Worm (Caenorhabditis elegans) whole organism, mixed stage, embryonic: ENCODE measurements around the gene F41G4.13.

Source experiments
- M03D4.4 ChIP-seq: sonication (generic microtip); optimal IDR thresholded peaks from 2 replicates; lab custom pipeline; 2017; ENCODE audit warnings: mild to moderate bottlenecking, missing genetic modification characterization, missing compliant biosample characterization
- bed-3 ChIP-seq: fragments of 200-800 bp; sonication (Bioruptor generic); optimal IDR thresholded peaks from 3 replicates; lab custom pipeline; 2018; ENCODE audit warnings: mild to moderate bottlenecking, missing genetic modification characterization, moderate library complexity, missing compliant biosample characterization
- blmp-1 ChIP-seq: fragments of 150-350 bp; optimal IDR thresholded peaks from 2 replicates; lab custom pipeline; 2014; ENCODE audit warnings: missing biosample characterization, missing genetic modification characterization
- ceh-39 ChIP-seq: fragments of 150-350 bp; optimal IDR thresholded peaks from 2 replicates; lab custom pipeline; 2014; ENCODE audit warnings: missing biosample characterization, missing genetic modification characterization
- ceh-43 ChIP-seq: fragments of 200-800 bp; sonication (Bioruptor generic); optimal IDR thresholded peaks from 2 replicates; lab custom pipeline; 2018; ENCODE audit warnings: mild to moderate bottlenecking, missing genetic modification characterization, moderate library complexity, missing compliant biosample characterization
- ceh-83 ChIP-seq: fragments of 200-800 bp; sonication (Bioruptor generic); optimal IDR thresholded peaks from 2 replicates; lab custom pipeline; 2018; ENCODE audit warnings: mild to moderate bottlenecking, missing genetic modification characterization, missing compliant biosample characterization
- ces-1 ChIP-seq: fragments of 150-350 bp; optimal IDR thresholded peaks from 2 replicates; lab custom pipeline; 2014; ENCODE audit warnings: missing biosample characterization, missing genetic modification reagents, missing genetic modification characterization
- cnd-1 ChIP-seq: fragments of 200-800 bp; sonication (Bioruptor generic); optimal IDR thresholded peaks from 2 replicates; lab custom pipeline; 2018; ENCODE audit warnings: mild to moderate bottlenecking, missing genetic modification characterization, missing compliant biosample characterization
- elt-1 ChIP-seq: sonication (generic microtip); optimal IDR thresholded peaks from 2 replicates; lab custom pipeline; 2017; ENCODE audit warnings: missing genetic modification characterization, mild to moderate bottlenecking, missing compliant biosample characterization, antibody characterized with exemption, moderate library complexity, borderline replicate concordance; ENCODE audit not compliant: insufficient read depth
- elt-3 ChIP-seq: fragments of 150-350 bp; optimal IDR thresholded peaks from 2 replicates; lab custom pipeline; 2014; ENCODE audit warnings: missing biosample characterization, missing genetic modification characterization
- flh-1 ChIP-seq: fragments of 200-800 bp; sonication (Bioruptor generic); optimal IDR thresholded peaks from 2 replicates; lab custom pipeline; 2018; ENCODE audit warnings: mild to moderate bottlenecking, missing genetic modification characterization, moderate library complexity, missing compliant biosample characterization
- ham-2 ChIP-seq: fragments of 200-800 bp; sonication (Bioruptor generic); optimal IDR thresholded peaks from 2 replicates; lab custom pipeline; 2018; ENCODE audit warnings: mild to moderate bottlenecking, missing genetic modification characterization, missing compliant biosample characterization
- hlh-1 ChIP-seq: fragments of 150-350 bp; optimal IDR thresholded peaks from 2 replicates; lab custom pipeline; 2014; ENCODE audit warnings: missing biosample characterization, missing genetic modification reagents, missing genetic modification characterization
- lin-13 ChIP-seq: fragments of 150-350 bp; optimal IDR thresholded peaks from 2 replicates; lab custom pipeline; 2014; ENCODE audit warnings: missing biosample characterization, missing genetic modification characterization
- lin-32 ChIP-seq: fragments of 200-800 bp; sonication (Bioruptor generic); optimal IDR thresholded peaks from 2 replicates; lab custom pipeline; 2018; ENCODE audit warnings: mild to moderate bottlenecking, missing genetic modification characterization, missing compliant biosample characterization
- lsy-2 ChIP-seq: fragments of 150-350 bp; optimal IDR thresholded peaks from 2 replicates; lab custom pipeline; 2014; ENCODE audit warnings: missing biosample characterization, missing genetic modification characterization
- mab-5 ChIP-seq: fragments of 150-350 bp; optimal IDR thresholded peaks from 2 replicates; lab custom pipeline; 2014; ENCODE audit warnings: missing biosample characterization, missing genetic modification characterization
- mep-1 ChIP-seq: fragments of 150-350 bp; optimal IDR thresholded peaks from 2 replicates; lab custom pipeline; 2017; ENCODE audit warnings: missing biosample characterization, missing genetic modification reagents, missing genetic modification characterization, inconsistent platforms
- mls-2 ChIP-seq: sonication (generic microtip); optimal IDR thresholded peaks from 2 replicates; lab custom pipeline; 2016; ENCODE audit warnings: mild to moderate bottlenecking, missing genetic modification characterization, moderate library complexity, missing compliant biosample characterization
- nhr-12 ChIP-seq: fragments of 150-350 bp; optimal IDR thresholded peaks from 2 replicates; lab custom pipeline; 2014; ENCODE audit warnings: missing biosample characterization, missing genetic modification characterization
- nhr-2 ChIP-seq: fragments of 150-350 bp; optimal IDR thresholded peaks from 2 replicates; lab custom pipeline; 2014; ENCODE audit warnings: missing biosample characterization, missing genetic modification characterization
- nhr-76 ChIP-seq: sonication (generic microtip); optimal IDR thresholded peaks from 2 replicates; lab custom pipeline; 2017; ENCODE audit warnings: missing biosample characterization, missing genetic modification characterization
- pha-4 ChIP-seq: fragments of 150-350 bp; optimal IDR thresholded peaks from 2 replicates; lab custom pipeline; 2018; ENCODE audit warnings: missing biosample characterization, missing genetic modification reagents, missing genetic modification characterization
- sem-2 ChIP-seq: fragments of 200-800 bp; sonication (Bioruptor generic); optimal IDR thresholded peaks from 2 replicates; lab custom pipeline; 2018; ENCODE audit warnings: mild to moderate bottlenecking, missing genetic modification characterization, missing compliant biosample characterization
- snpc-4 ChIP-seq: fragments of 150-350 bp; optimal IDR thresholded peaks from 2 replicates; lab custom pipeline; 2014; ENCODE audit warnings: missing biosample characterization, missing genetic modification characterization
- sptf-1 ChIP-seq: sonication (generic microtip); optimal IDR thresholded peaks from 2 replicates; lab custom pipeline; 2017; ENCODE audit warnings: mild to moderate bottlenecking, missing genetic modification characterization, moderate library complexity, missing compliant biosample characterization
- tbx-8 ChIP-seq: fragments of 200-800 bp; sonication (Bioruptor generic); optimal IDR thresholded peaks from 2 replicates; lab custom pipeline; 2018; ENCODE audit warnings: mild to moderate bottlenecking, missing genetic modification characterization, moderate library complexity, missing compliant biosample characterization
- unc-120 ChIP-seq: sonication (generic microtip); optimal IDR thresholded peaks from 2 replicates; lab custom pipeline; 2017; ENCODE audit warnings: missing genetic modification characterization, missing compliant biosample characterization; ENCODE audit not compliant: poor library complexity, severe bottlenecking
- unc-39 ChIP-seq: fragments of 150-350 bp; optimal IDR thresholded peaks from 2 replicates; lab custom pipeline; 2014; ENCODE audit warnings: missing biosample characterization, missing genetic modification characterization
- unc-62 ChIP-seq: fragments of 150-350 bp; optimal IDR thresholded peaks from 2 replicates; lab custom pipeline; 2014; ENCODE audit warnings: missing biosample characterization, missing genetic modification reagents, missing genetic modification characterization
- zip-8 ChIP-seq: fragments of 150-350 bp; optimal IDR thresholded peaks from 2 replicates; lab custom pipeline; 2014; ENCODE audit warnings: missing biosample characterization, missing genetic modification characterization
- ztf-11 ChIP-seq: fragments of 150-350 bp; optimal IDR thresholded peaks from 2 replicates; lab custom pipeline; 2014; ENCODE audit warnings: missing biosample characterization, missing genetic modification characterization

The F41G4.13 gene

DNA sequence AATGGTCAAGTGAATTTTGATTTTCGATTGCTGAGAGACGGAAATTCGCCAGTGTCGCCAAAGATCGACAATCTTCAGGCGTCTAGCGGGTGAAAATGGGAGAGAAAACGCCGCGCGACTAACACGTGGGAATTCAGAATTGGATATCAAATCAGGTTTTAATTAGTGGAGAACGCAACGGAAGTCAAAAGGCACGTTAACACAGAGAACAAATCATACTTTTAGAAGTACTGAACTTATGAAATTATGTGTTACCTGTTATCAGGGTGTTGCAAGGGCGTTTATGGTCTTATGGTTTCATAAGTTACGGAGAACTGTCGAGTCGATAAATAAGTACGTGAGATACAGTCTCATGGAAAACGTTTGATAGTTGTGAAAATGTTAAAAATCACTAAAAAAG is 36.8 kb upstream of the F41G4.13 start:
- TF ChIP-seq sptf-1: no peak
- TF ChIP-seq unc-120: no peak
- no peak for TF ChIP-seq ztf-11 (tag; lab: Kevin White, UChicago)
- no peak for TF ChIP-seq pha-4
- TF ChIP-seq hlh-1 (tag; lab: Kevin White, UChicago): no peak
- no peak for TF ChIP-seq unc-62
- no peak for TF ChIP-seq unc-39 (tag; lab: Kevin White, UChicago)
- no peak for TF ChIP-seq lin-13 (tag; lab: Kevin White, UChicago)
- no peak for TF ChIP-seq blmp-1 (tag; lab: Kevin White, UChicago)
- no peak for TF ChIP-seq M03D4.4
- TF ChIP-seq zip-8 (tag; lab: Kevin White, UChicago): no peak

DNA sequence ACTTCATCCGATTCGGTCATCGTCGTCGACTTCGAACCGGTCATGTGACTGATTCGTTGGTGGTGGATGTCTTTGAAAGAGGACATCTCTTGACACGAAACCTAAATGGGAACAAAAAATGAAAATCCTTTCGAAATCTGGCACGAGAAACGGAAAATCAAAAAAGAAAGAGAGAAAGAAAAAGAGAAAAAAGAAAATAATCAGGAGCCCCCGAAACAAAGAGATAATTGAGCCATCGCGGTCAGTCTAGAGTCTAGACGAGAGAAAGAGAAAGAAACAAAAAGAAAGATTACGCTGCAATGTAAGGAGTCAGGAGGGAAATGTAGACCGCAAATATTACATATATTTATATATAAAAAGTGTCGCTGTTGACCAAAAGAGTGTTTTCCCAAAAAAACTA is 34.3 kb upstream of the F41G4.13 start, which contains the start of gene aakg-2:
TSS of gene aakg-2 (minus strand) at position 101 of the 400 bp plus-strand sequence.
- TF ChIP-seq unc-120: no peak
- TF ChIP-seq hlh-1 (tag; lab: Kevin White, UChicago): no peak
- no peak for TF ChIP-seq M03D4.4
- TF ChIP-seq ztf-11 (tag; lab: Kevin White, UChicago): no peak
- no peak for TF ChIP-seq mls-2 (tag; lab: Kevin White, UChicago)
- no peak for TF ChIP-seq nhr-12
- TF ChIP-seq ceh-39: no peak
- TF ChIP-seq ham-2: no peak
- no peak for TF ChIP-seq cnd-1 (tag; lab: Kevin White, UChicago)
- no peak for TF ChIP-seq sptf-1

DNA sequence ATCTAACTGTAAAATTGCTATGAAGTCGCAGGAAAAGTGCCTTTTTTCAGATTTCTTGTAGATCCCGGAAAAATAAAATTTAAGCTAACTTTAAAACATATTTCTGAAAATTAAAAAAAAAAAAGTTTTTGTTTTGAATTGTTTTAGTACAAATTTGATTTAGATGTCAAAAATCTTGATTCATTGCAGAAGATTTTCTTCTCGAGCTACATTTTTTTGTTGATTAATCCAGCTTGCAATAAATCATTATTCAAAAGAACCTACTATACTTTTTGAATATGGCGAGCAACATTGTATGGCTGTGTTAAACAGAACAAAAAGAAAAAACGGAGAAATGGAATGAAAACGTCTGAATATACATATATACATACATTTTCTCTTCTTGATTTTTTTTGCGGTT is 31.1 kb upstream of the F41G4.13 start:
- TF ChIP-seq lin-32: no peak
- no peak for TF ChIP-seq snpc-4 (tag; lab: Kevin White, UChicago)

DNA sequence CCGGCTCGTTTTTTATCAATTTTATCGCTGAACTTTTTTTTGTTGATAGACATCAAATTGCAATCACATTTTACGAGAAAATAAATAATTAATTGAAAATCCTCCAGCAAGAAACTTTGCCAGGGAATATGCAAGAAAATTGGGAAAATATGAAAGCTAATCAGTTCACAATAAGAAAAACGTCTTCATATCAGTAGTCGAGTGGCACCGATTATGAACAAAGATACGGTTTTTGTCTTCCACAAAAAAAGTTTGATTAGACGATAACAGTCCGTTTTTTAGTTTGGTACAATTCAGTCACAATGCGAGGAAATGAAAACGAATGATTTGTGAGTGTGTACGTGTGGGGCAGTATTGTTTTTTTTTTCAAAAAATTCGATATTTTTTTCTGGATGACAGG is 30.4 kb upstream of the F41G4.13 start:
- no peak for TF ChIP-seq mls-2 (tag; lab: Kevin White, UChicago)

DNA sequence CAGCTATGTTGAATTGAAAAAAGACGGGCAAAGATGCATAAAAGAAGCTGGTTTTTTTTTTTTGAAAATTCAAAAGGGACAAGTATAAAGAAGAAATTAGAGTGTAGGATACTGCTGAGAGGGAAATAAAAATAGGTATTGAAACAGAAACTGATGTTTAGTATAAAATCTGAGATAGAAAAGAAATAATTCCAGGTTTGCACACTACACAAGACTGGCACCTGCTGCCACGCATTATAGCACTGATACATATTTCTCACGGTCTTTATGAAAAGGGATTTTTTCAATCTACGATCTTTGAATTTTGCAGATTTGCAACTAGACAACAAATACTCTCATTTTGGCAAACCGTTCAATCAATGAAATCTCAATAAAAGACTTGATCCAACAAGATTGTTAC is 28.7 kb upstream of the F41G4.13 start:
- TF ChIP-seq mab-5 (tag; lab: Kevin White, UChicago): no peak
- no peak for TF ChIP-seq ceh-43 (GFP tag; lab: Kevin White, UChicago)
- TF ChIP-seq flh-1 (GFP tag; lab: Kevin White, UChicago): no peak
- TF ChIP-seq sptf-1: no peak
- TF ChIP-seq sem-2: no peak
- TF ChIP-seq mep-1 (tag; lab: Kevin White, UChicago): no peak
- no peak for TF ChIP-seq unc-62
- no peak for TF ChIP-seq nhr-76 (tag; lab: Kevin White, UChicago)
- TF ChIP-seq lsy-2 (tag; lab: Kevin White, UChicago): no peak
- no peak for TF ChIP-seq elt-3 (tag; lab: Kevin White, UChicago)
- no peak for TF ChIP-seq nhr-2 (tag; lab: Kevin White, UChicago)
- no peak for TF ChIP-seq unc-39 (tag; lab: Kevin White, UChicago)
- TF ChIP-seq, all 35 proteins: peak for 0

DNA sequence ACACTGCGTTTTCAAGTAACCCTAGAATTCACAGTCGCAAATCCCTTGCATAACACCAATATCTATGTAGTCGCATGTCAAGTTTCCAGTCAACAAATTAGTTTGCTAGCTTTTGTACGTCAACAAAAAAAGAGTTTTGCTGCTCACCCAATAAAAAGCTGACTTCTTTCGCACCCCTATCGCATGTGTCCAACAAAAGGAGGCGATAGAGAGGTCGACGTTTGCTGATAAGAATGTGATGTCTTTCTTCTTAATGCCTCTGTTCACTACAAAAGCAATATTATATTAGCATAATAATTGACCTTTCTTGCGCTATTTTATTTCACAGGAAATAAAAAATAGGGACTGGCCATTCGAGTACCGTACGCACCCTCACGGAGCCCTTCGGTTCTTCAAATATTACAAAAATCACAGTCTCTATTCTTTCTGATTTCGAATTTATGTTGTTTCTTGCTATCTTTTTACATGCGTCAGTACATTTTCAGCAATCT is 25.4 kb upstream of the F41G4.13 start, which contains the start of gene T20F7.3:
TSS of gene T20F7.3 (plus strand) at position 441 of the 491 bp plus-strand sequence.
- TF ChIP-seq snpc-4 (tag; lab: Kevin White, UChicago) (no peak), sptf-1 (no peak), unc-62 (no peak), elt-3 (tag; lab: Kevin White, UChicago) (no peak), hlh-1 (tag; lab: Kevin White, UChicago) (no peak), ham-2 (no peak), zip-8 (tag; lab: Kevin White, UChicago) (no peak), ces-1 (no peak), unc-120 (no peak), lin-13 (tag; lab: Kevin White, UChicago) (no peak), tbx-8 (no peak), elt-1 (tag; lab: Kevin White, UChicago) (no peak), ceh-83 (no peak), pha-4 (no peak), bed-3 (GFP tag; lab: Kevin White, UChicago) (no peak), mls-2 (tag; lab: Kevin White, UChicago) (no peak), flh-1 (GFP tag; lab: Kevin White, UChicago) (no peak)
- TF ChIP-seq, all 35 proteins: peak for 0
